Fruit fly (Drosophila melanogaster) whole organism, embryonic: ENCODE measurements around the gene CG6479.

Source experiments
- CG11093 ChIP-seq: fragments of 200-800 bp; sonication (Bioruptor generic); IDR thresholded peaks from 3 replicates; pipeline ENCODE4 v1.3.6; 2022; ENCODE audit warnings: missing biosample characterization, missing genetic modification characterization
- CG3726 ChIP-seq: fragments of 200-800 bp; sonication (Bioruptor generic); IDR thresholded peaks from 3 replicates; pipeline ENCODE4, ENCODE4 v1.3.6; 2022; ENCODE audit warnings: missing biosample characterization, missing genetic modification characterization
- Ets65A ChIP-seq: fragments of 200-800 bp; sonication (Bioruptor generic); peaks from one replicate; lab custom pipeline; 2016; ENCODE audit warnings: missing biosample characterization, missing genetic modification characterization
- aop ChIP-seq: fragments of 200-800 bp; sonication (Bioruptor generic); IDR thresholded peaks from 2 replicates; pipeline ENCODE4 v1.3.6; 2022; ENCODE audit warnings: missing biosample characterization, missing genetic modification characterization
- dysf ChIP-seq: fragments of 200-800 bp; sonication (Bioruptor generic); IDR thresholded peaks from 3 replicates; pipeline ENCODE4 v1.3.6; 2022; ENCODE audit warnings: missing biosample characterization, missing genetic modification characterization
- ems ChIP-seq: fragments of 200-800 bp; sonication (Bioruptor generic); optimal IDR thresholded peaks from 3 replicates; lab custom pipeline; 2016; ENCODE audit warnings: missing biosample characterization, missing genetic modification characterization
- stwl ChIP-seq: fragments of 200-800 bp; sonication (Bioruptor generic); optimal IDR thresholded peaks from 3 replicates; lab custom pipeline; 2018; ENCODE audit warnings: missing biosample characterization, mild to moderate bottlenecking, missing genetic modification characterization, moderate library complexity
- tx ChIP-seq: fragments of 200-800 bp; sonication (Bioruptor generic); optimal IDR thresholded peaks from 2 replicates; lab custom pipeline; 2016; ENCODE audit warnings: missing biosample characterization, missing genetic modification characterization
- yki ChIP-seq: fragments of >200 bp; optimal IDR thresholded peaks from 3 replicates; lab custom pipeline; 2018

DNA sequence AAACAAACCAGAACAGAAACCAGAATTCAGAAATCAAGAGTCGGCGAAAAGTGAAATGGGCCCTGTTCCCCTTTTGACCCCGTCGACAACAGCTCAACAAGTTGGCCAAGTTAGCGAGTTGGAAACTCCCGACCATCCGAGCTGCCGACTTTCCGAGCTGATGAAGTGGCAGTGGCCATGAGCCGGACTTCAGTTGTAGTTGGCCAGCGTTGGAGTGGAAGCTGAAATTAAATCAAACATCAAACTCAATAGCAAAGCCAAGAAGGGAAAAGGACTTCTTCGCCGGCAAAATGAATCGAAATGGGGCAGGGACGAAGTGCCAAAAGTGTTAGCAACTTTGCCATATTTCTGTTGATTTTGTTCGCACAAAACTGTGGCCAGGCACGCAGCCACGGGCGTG, 16.5 kb downstream of the CG6479 start, which contains the start of gene CG13724:
- TF ChIP-seq CG11093 = no peak
- no peak for TF ChIP-seq ems
- TF ChIP-seq dysf (GFP tag; lab: Robert Waterston, UW) = no peak
- no peak for TF ChIP-seq aop (GFP tag; lab: Robert Waterston, UW)
- TF ChIP-seq yki (lab: Kevin White, UChicago) = no peak
- TF ChIP-seq Ets65A (GFP tag; lab: Kevin White, UChicago) = no peak
- no peak for TF ChIP-seq tx (GFP tag; lab: Kevin White, UChicago)
- no peak for TF ChIP-seq CG3726 (GFP tag; lab: Robert Waterston, UW)
- TF ChIP-seq stwl (tag; lab: Kevin White, UChicago) = no peak
